Worm (Caenorhabditis elegans) whole organism, late embryonic: ENCODE data around the gene nhr-134.

Experiments
- C08G9.2 ChIP-seq: sonication (generic microtip); optimal IDR thresholded peaks from 2 replicates; lab custom pipeline; 2016; ENCODE audit warnings: mild to moderate bottlenecking, missing genetic modification characterization, moderate library complexity, missing compliant biosample characterization
- F13H6.1 ChIP-seq: sonication (generic microtip); optimal IDR thresholded peaks from 2 replicates; lab custom pipeline; 2016; ENCODE audit warnings: missing genetic modification characterization, missing compliant biosample characterization
- K02D7.2 ChIP-seq: sonication (generic microtip); optimal IDR thresholded peaks from 2 replicates; lab custom pipeline; 2017; ENCODE audit warnings: mild to moderate bottlenecking, missing genetic modification characterization, missing compliant biosample characterization
- T23F11.4 ChIP-seq: fragments of 200-800 bp; sonication (Bioruptor generic); optimal IDR thresholded peaks from 2 replicates; lab custom pipeline; 2018; ENCODE audit warnings: mild to moderate bottlenecking, missing genetic modification characterization, missing compliant biosample characterization
- Y22D7AL.16 ChIP-seq: sonication (generic microtip); optimal IDR thresholded peaks from 2 replicates; lab custom pipeline; 2016; ENCODE audit warnings: missing genetic modification characterization, missing compliant biosample characterization
- ahr-1 ChIP-seq: sonication (generic microtip); optimal IDR thresholded peaks from 2 replicates; lab custom pipeline; 2016; ENCODE audit warnings: missing genetic modification characterization, missing compliant biosample characterization
- ceh-18 ChIP-seq: sonication (generic microtip); optimal IDR thresholded peaks from 2 replicates; lab custom pipeline; 2016; ENCODE audit warnings: missing genetic modification characterization, missing compliant biosample characterization
- ceh-22 ChIP-seq: sonication (generic microtip); optimal IDR thresholded peaks from 2 replicates; lab custom pipeline; 2017; ENCODE audit warnings: missing biosample characterization, missing genetic modification characterization
- ceh-24 ChIP-seq: sonication (generic microtip); optimal IDR thresholded peaks from 2 replicates; lab custom pipeline; 2016; ENCODE audit warnings: mild to moderate bottlenecking, missing genetic modification characterization, missing compliant biosample characterization
- ceh-31 ChIP-seq: sonication (generic microtip); optimal IDR thresholded peaks from 2 replicates; lab custom pipeline; 2016; ENCODE audit warnings: missing genetic modification characterization, missing compliant biosample characterization
- ceh-34 ChIP-seq: sonication (generic microtip); optimal IDR thresholded peaks from 2 replicates; lab custom pipeline; 2016; ENCODE audit warnings: mild to moderate bottlenecking, missing genetic modification characterization, missing compliant biosample characterization
- ceh-9 ChIP-seq: sonication (generic microtip); optimal IDR thresholded peaks from 2 replicates; lab custom pipeline; 2016; ENCODE audit warnings: mild to moderate bottlenecking, missing genetic modification characterization, inconsistent platforms, missing compliant biosample characterization
- elt-2 ChIP-seq: sonication (generic microtip); optimal IDR thresholded peaks from 2 replicates; lab custom pipeline; 2016; ENCODE audit warnings: missing genetic modification reagents, missing genetic modification characterization, missing compliant biosample characterization
- ets-4 ChIP-seq: sonication (generic microtip); optimal IDR thresholded peaks from 2 replicates; lab custom pipeline; 2016; ENCODE audit warnings: missing genetic modification characterization, missing compliant biosample characterization
- fax-1 ChIP-seq: sonication (generic microtip); optimal IDR thresholded peaks from 2 replicates; lab custom pipeline; 2016; ENCODE audit warnings: missing genotype, missing genetic modification characterization, missing compliant biosample characterization
- fkh-6 ChIP-seq: sonication (generic microtip); optimal IDR thresholded peaks from 2 replicates; lab custom pipeline; 2016; ENCODE audit warnings: missing genetic modification characterization, missing compliant biosample characterization
- hlh-13 ChIP-seq: fragments of 200-800 bp; sonication (Bioruptor generic); optimal IDR thresholded peaks from 2 replicates; lab custom pipeline; 2018; ENCODE audit warnings: mild to moderate bottlenecking, missing genetic modification characterization, missing compliant biosample characterization
- hlh-15 ChIP-seq: sonication (generic microtip); optimal IDR thresholded peaks from 2 replicates; lab custom pipeline; 2016; ENCODE audit warnings: missing genetic modification characterization, missing compliant biosample characterization
- hlh-30 ChIP-seq: sonication (generic microtip); optimal IDR thresholded peaks from 2 replicates; lab custom pipeline; 2017; ENCODE audit warnings: antibody characterized with exemption, missing genetic modification characterization, missing compliant biosample characterization; ENCODE audit not compliant: insufficient read depth
- hlh-6 ChIP-seq: sonication (generic microtip); optimal IDR thresholded peaks from 2 replicates; lab custom pipeline; 2016; ENCODE audit warnings: missing genotype, missing genetic modification characterization, missing compliant biosample characterization
- hlh-8 ChIP-seq: sonication (generic microtip); optimal IDR thresholded peaks from 2 replicates; lab custom pipeline; 2016; ENCODE audit warnings: missing genotype, missing genetic modification characterization, missing compliant biosample characterization
- lim-6 ChIP-seq: sonication (generic microtip); optimal IDR thresholded peaks from 2 replicates; lab custom pipeline; 2016; ENCODE audit warnings: missing genetic modification characterization, missing compliant biosample characterization
- madf-2 ChIP-seq: sonication (generic microtip); optimal IDR thresholded peaks from 2 replicates; lab custom pipeline; 2017; ENCODE audit warnings: missing genetic modification characterization, missing compliant biosample characterization
- mec-3 ChIP-seq: sonication (generic microtip); optimal IDR thresholded peaks from 2 replicates; lab custom pipeline; 2016; ENCODE audit warnings: borderline replicate concordance, missing genetic modification characterization, missing compliant biosample characterization
- nfya-1 ChIP-seq: sonication (generic microtip); optimal IDR thresholded peaks from 2 replicates; lab custom pipeline; 2017; ENCODE audit warnings: missing genetic modification characterization, mild to moderate bottlenecking, missing compliant biosample characterization, antibody characterized with exemption, moderate library complexity
- nhr-232 ChIP-seq: sonication (generic microtip); optimal IDR thresholded peaks from 2 replicates; lab custom pipeline; 2016; ENCODE audit warnings: missing genetic modification characterization, missing compliant biosample characterization
- odd-2 ChIP-seq: sonication (generic microtip); optimal IDR thresholded peaks from 2 replicates; lab custom pipeline; 2017; ENCODE audit warnings: antibody characterized with exemption, mild to moderate bottlenecking, missing genetic modification characterization, missing compliant biosample characterization
- pag-3 ChIP-seq: sonication (generic microtip); optimal IDR thresholded peaks from 2 replicates; lab custom pipeline; 2016; ENCODE audit warnings: missing compliant biosample characterization, missing genetic modification characterization, borderline replicate concordance
- pax-1 ChIP-seq: fragments of 150-350 bp; optimal IDR thresholded peaks from 2 replicates; lab custom pipeline; 2014; ENCODE audit warnings: missing biosample characterization, missing genetic modification characterization
- pha-2 ChIP-seq: sonication (generic microtip); optimal IDR thresholded peaks from 2 replicates; lab custom pipeline; 2017; ENCODE audit warnings: mild to moderate bottlenecking, missing genetic modification characterization, missing compliant biosample characterization
- pha-4 ChIP-seq: fragments of 150-350 bp; optimal IDR thresholded peaks from 2 replicates; lab custom pipeline; 2018; ENCODE audit warnings: missing biosample characterization, missing genetic modification reagents, missing genetic modification characterization
- pros-1 ChIP-seq: fragments of 150-350 bp; optimal IDR thresholded peaks from 2 replicates; lab custom pipeline; 2014; ENCODE audit warnings: missing biosample characterization, missing genetic modification reagents, missing genetic modification characterization
- rnt-1 ChIP-seq: sonication (generic microtip); optimal IDR thresholded peaks from 2 replicates; lab custom pipeline; 2016; ENCODE audit warnings: missing genetic modification characterization, missing compliant biosample characterization
- sox-2 ChIP-seq: fragments of 200-800 bp; sonication (Bioruptor generic); IDR thresholded peaks from 2 replicates; pipeline ENCODE4 v1.3.6; 2022; ENCODE audit warnings: missing genetic modification reagents, missing genetic modification characterization, missing compliant biosample characterization
- sox-4 ChIP-seq: sonication (generic microtip); optimal IDR thresholded peaks from 2 replicates; lab custom pipeline; 2017; ENCODE audit warnings: mild to moderate bottlenecking, missing genetic modification characterization, inconsistent platforms, missing compliant biosample characterization
- syd-9 ChIP-seq: sonication (generic microtip); optimal IDR thresholded peaks from 2 replicates; lab custom pipeline; 2016; ENCODE audit warnings: mild to moderate bottlenecking, missing genetic modification characterization, moderate library complexity, missing compliant biosample characterization
- tbx-2 ChIP-seq: sonication (generic microtip); optimal IDR thresholded peaks from 2 replicates; lab custom pipeline; 2016; ENCODE audit warnings: missing genetic modification characterization, missing compliant biosample characterization
- unc-3 ChIP-seq, 2 experiments: fragments of 200-800 bp in 1 of 2; sonication (Bioruptor generic) in 1 of 2; sonication (generic microtip) in 1 of 2; conservative IDR thresholded peaks in 1 of 2; optimal IDR thresholded peaks in 1 of 2; 2 replicates each; pipeline versions ENCODE4 v1.3.6 to Lab custom; 2016 to 2022; ENCODE audit warnings: missing compliant biosample characterization in 2 of 2, missing genetic modification characterization in 2 of 2, missing genetic modification reagents in 1 of 2
- unc-55 ChIP-seq: sonication (generic microtip); optimal IDR thresholded peaks from 2 replicates; lab custom pipeline; 2017; ENCODE audit warnings: missing biosample characterization, missing genetic modification reagents, missing genetic modification characterization

Gene nhr-134

ce11 chrV:2218803-2219202 is 12.2 kb upstream of the nhr-134 start, which contains the start of gene nhr-56:
nhr-56 (plus strand) TSS chrV:2219004.
- TF ChIP-seq madf-2 (no peak), hlh-30 (tag; lab: Kevin White, UChicago) (peak; percentile 22), Y22D7AL.16 (tag; lab: Kevin White, UChicago) (no peak), mec-3 (no peak)

- TF ChIP-seq pax-1 (tag; lab: Kevin White, UChicago) (no peak), ceh-24 (no peak), ceh-22 (no peak), nhr-232 (tag; lab: Kevin White, UChicago) (no peak), madf-2 (no peak), elt-2 (tag; lab: Kevin White, UChicago) (no peak), unc-55 (GFP tag; lab: Kevin White, UChicago) (no peak), fkh-6 (tag; lab: Kevin White, UChicago) (no peak), ceh-9 (tag; lab: Kevin White, UChicago) (no peak), odd-2 (tag; lab: Kevin White, UChicago) (no peak), pha-2 (no peak), syd-9 (tag; lab: Kevin White, UChicago) (no peak)
Observed at ce11 chrV:2221764-2222163, 9.3 kb upstream of the nhr-134 start, which contains the start of gene nhr-128. nhr-128 (plus strand) TSS chrV:2222064.

ce11 chrV:2225130-2225529 is 5.9 kb upstream of the nhr-134 start, which contains the start of gene nhr-103:
nhr-103 (plus strand) TSS chrV:2225430.
- no peak for TF ChIP-seq unc-3 (GFP tag; conservative IDR thresholded peaks at IDR 0.05; lab: Robert Waterston, UW)
- TF ChIP-seq unc-3 (tag; optimal IDR thresholded peaks at IDR 0.05; lab: Kevin White, UChicago), result no peak
- no peak for TF ChIP-seq pha-4
- no peak for TF ChIP-seq hlh-8 (tag; lab: Kevin White, UChicago)
- TF ChIP-seq hlh-6 (tag; lab: Kevin White, UChicago), result no peak
- TF ChIP-seq nfya-1 (tag; lab: Kevin White, UChicago), result no peak
- no peak for TF ChIP-seq sox-2 (GFP tag; lab: Robert Waterston, UW)
- no peak for TF ChIP-seq rnt-1 (tag; lab: Kevin White, UChicago)
- no peak for TF ChIP-seq pag-3 (tag; lab: Kevin White, UChicago)
- TF ChIP-seq ets-4 (tag; lab: Kevin White, UChicago), result no peak
- no peak for TF ChIP-seq ceh-31 (tag; lab: Kevin White, UChicago)
- no peak for TF ChIP-seq hlh-13
- no peak for TF ChIP-seq fax-1 (tag; lab: Kevin White, UChicago)
- TF ChIP-seq C08G9.2 (tag; lab: Kevin White, UChicago), result no peak
- TF ChIP-seq nhr-232 (tag; lab: Kevin White, UChicago), result no peak
- TF ChIP-seq ahr-1 (tag; lab: Kevin White, UChicago), result no peak
- TF ChIP-seq odd-2 (tag; lab: Kevin White, UChicago), result no peak
- TF ChIP-seq ceh-18 (tag; lab: Kevin White, UChicago), result no peak
- TF ChIP-seq unc-55 (GFP tag; lab: Kevin White, UChicago), result no peak
- TF ChIP-seq pax-1 (tag; lab: Kevin White, UChicago), result no peak
- TF ChIP-seq tbx-2, result no peak

ce11 chrV:2226903-2227302 is 4.1 kb upstream of the nhr-134 start, which contains the start of gene nhr-18:
nhr-18 (plus strand) TSS chrV:2227203.
- no peak for TF ChIP-seq unc-55 (GFP tag; lab: Kevin White, UChicago)
- TF ChIP-seq sox-4, result no peak
- TF ChIP-seq ceh-31 (tag; lab: Kevin White, UChicago), result no peak
- TF ChIP-seq odd-2 (tag; lab: Kevin White, UChicago), result no peak
- no peak for TF ChIP-seq ceh-18 (tag; lab: Kevin White, UChicago)
- no peak for TF ChIP-seq K02D7.2 (tag; lab: Kevin White, UChicago)
- TF ChIP-seq ceh-24, result no peak
- TF ChIP-seq pros-1 (tag; lab: Kevin White, UChicago), result no peak
- no peak for TF ChIP-seq fkh-6 (tag; lab: Kevin White, UChicago)
- TF ChIP-seq hlh-6 (tag; lab: Kevin White, UChicago), result no peak
- TF ChIP-seq pha-2, result no peak
- no peak for TF ChIP-seq F13H6.1 (tag; lab: Kevin White, UChicago)
- no peak for TF ChIP-seq ceh-34 (tag; lab: Kevin White, UChicago)
- TF ChIP-seq hlh-15 (tag; lab: Kevin White, UChicago), result no peak
- TF ChIP-seq T23F11.4 (GFP tag; lab: Kevin White, UChicago), result no peak
- no peak for TF ChIP-seq hlh-13
- TF ChIP-seq lim-6 (tag; lab: Kevin White, UChicago), result no peak
